Worm (Caenorhabditis elegans): ENCODE results near the gene tbc-14.

tbc-14 gene

ce11 chrII:13461604-13462375 lies 14.4 kb upstream of the tbc-14 start (continued):
- TF ChIP-seq nhr-12 (tag; optimal IDR thresholded peaks at IDR 0.05), result no peak
- TF ChIP-seq ceh-43 (GFP tag; optimal IDR thresholded peaks at IDR 0.05), result no peak
- no peak for TF ChIP-seq ceh-39 (tag; optimal IDR thresholded peaks at IDR 0.05)
- TF ChIP-seq M03D4.4 (tag; optimal IDR thresholded peaks at IDR 0.05), result no peak
- peak; percentile 97 for TF ChIP-seq unc-62 (GFP tag; optimal IDR thresholded peaks at IDR 0.05)
- no peak for TF ChIP-seq zip-8 (tag; optimal IDR thresholded peaks at IDR 0.05)
- TF ChIP-seq cnd-1 (tag; optimal IDR thresholded peaks at IDR 0.05), result peak; percentile 15
- no peak for TF ChIP-seq bed-3 (GFP tag; optimal IDR thresholded peaks at IDR 0.05)

ce11 chrII:13460592-13461395 lies 13.4 kb upstream of the tbc-14 start, which contains the start of gene pqn-27:
TSS of gene pqn-27 (minus strand) at chrII:13460642.
- TF ChIP-seq lsy-2 (tag; optimal IDR thresholded peaks at IDR 0.05), result peak; percentile 59
- no peak for TF ChIP-seq drap-1 (GFP tag; optimal IDR thresholded peaks at IDR 0.05)
- TF ChIP-seq ztf-11 (tag; optimal IDR thresholded peaks at IDR 0.05), result no peak
- TF ChIP-seq nhr-12 (tag; optimal IDR thresholded peaks at IDR 0.05), result no peak
- no peak for TF ChIP-seq unc-120 (tag; optimal IDR thresholded peaks at IDR 0.05; ENCODE audit: poor library complexity, severe bottlenecking)
- TF ChIP-seq M03D4.4 (tag; optimal IDR thresholded peaks at IDR 0.05), result no peak
- no peak for TF ChIP-seq nhr-76 (tag; optimal IDR thresholded peaks at IDR 0.05)
- peak; percentile 44 for TF ChIP-seq mab-5 (tag; optimal IDR thresholded peaks at IDR 0.05)
- TF ChIP-seq lin-13 (tag; optimal IDR thresholded peaks at IDR 0.05), result no peak
- TF ChIP-seq zip-8 (tag; optimal IDR thresholded peaks at IDR 0.05), result no peak
- no peak for TF ChIP-seq mls-2 (tag; optimal IDR thresholded peaks at IDR 0.05)
- TF ChIP-seq flh-1 (GFP tag; optimal IDR thresholded peaks at IDR 0.05), result no peak
- no peak for TF ChIP-seq elt-3 (tag; optimal IDR thresholded peaks at IDR 0.05)
- peak; percentile 19 for TF ChIP-seq nhr-237 (tag; optimal IDR thresholded peaks at IDR 0.05)
- no peak for TF ChIP-seq tbx-8 (GFP tag; optimal IDR thresholded peaks at IDR 0.05)
- peak; percentile 18 for TF ChIP-seq hlh-1 (tag; optimal IDR thresholded peaks at IDR 0.05)
- no peak for TF ChIP-seq cnd-1 (tag; optimal IDR thresholded peaks at IDR 0.05)
- TF ChIP-seq ham-2 (GFP tag; optimal IDR thresholded peaks at IDR 0.05), result peak; percentile 46
- TF ChIP-seq snpc-4 (tag; optimal IDR thresholded peaks at IDR 0.05), result no peak
- TF ChIP-seq mep-1 (tag; optimal IDR thresholded peaks at IDR 0.05), result peak; percentile 50
- TF ChIP-seq pha-4 (tag; optimal IDR thresholded peaks at IDR 0.05), result peak; percentile 26
- TF ChIP-seq ceh-39 (tag; optimal IDR thresholded peaks at IDR 0.05), result no peak
- no peak for TF ChIP-seq lin-32 (GFP tag; optimal IDR thresholded peaks at IDR 0.05)
- no peak for TF ChIP-seq ceh-83 (GFP tag; optimal IDR thresholded peaks at IDR 0.05)
- no peak for TF ChIP-seq nhr-2 (tag; optimal IDR thresholded peaks at IDR 0.05)
- TF ChIP-seq unc-39 (tag; optimal IDR thresholded peaks at IDR 0.05), result no peak
- no peak for TF ChIP-seq nhr-28 (tag; optimal IDR thresholded peaks at IDR 0.05)
- TF ChIP-seq elt-1 (tag; optimal IDR thresholded peaks at IDR 0.05; ENCODE audit: borderline replicate concordance, insufficient read depth), result no peak
- peak; percentile 23 for TF ChIP-seq unc-62 (GFP tag; optimal IDR thresholded peaks at IDR 0.05)
- TF ChIP-seq sptf-1 (tag; optimal IDR thresholded peaks at IDR 0.05), result peak; percentile 19
- no peak for TF ChIP-seq ceh-43 (GFP tag; optimal IDR thresholded peaks at IDR 0.05)
- TF ChIP-seq sem-2 (GFP tag; optimal IDR thresholded peaks at IDR 0.05), result no peak
- TF ChIP-seq blmp-1 (tag; optimal IDR thresholded peaks at IDR 0.05), result no peak
- TF ChIP-seq ces-1 (GFP tag; optimal IDR thresholded peaks at IDR 0.05), result peak; percentile 87
- TF ChIP-seq bed-3 (GFP tag; optimal IDR thresholded peaks at IDR 0.05), result no peak

ce11 chrII:13456622-13457021 lies 9.2 kb upstream of the tbc-14 start:
- TF ChIP-seq pha-4 (tag; optimal IDR thresholded peaks at IDR 0.05) (peak; percentile 41), bed-3 (GFP tag; optimal IDR thresholded peaks at IDR 0.05) (no peak), unc-120 (tag; optimal IDR thresholded peaks at IDR 0.05; ENCODE audit: poor library complexity, severe bottlenecking) (peak; percentile 32), hlh-1 (tag; optimal IDR thresholded peaks at IDR 0.05) (peak; percentile 28), unc-62 (GFP tag; optimal IDR thresholded peaks at IDR 0.05) (peak; percentile 49), elt-3 (tag; optimal IDR thresholded peaks at IDR 0.05) (no peak), cnd-1 (tag; optimal IDR thresholded peaks at IDR 0.05) (peak; percentile 18), nhr-12 (tag; optimal IDR thresholded peaks at IDR 0.05) (no peak), sptf-1 (tag; optimal IDR thresholded peaks at IDR 0.05) (no peak)
